Worm (Caenorhabditis elegans) whole organism, L3 larva: Measurements from ENCODE around the gene Y54G11A.19.

Source experiments
- ceh-28 ChIP-seq: fragments of 150-350 bp; optimal IDR thresholded peaks from 2 replicates; lab custom pipeline; 2014; ENCODE audit warnings: missing biosample characterization, missing genetic modification reagents, missing genetic modification characterization
- ceh-9 ChIP-seq: sonication (generic microtip); optimal IDR thresholded peaks from 2 replicates; lab custom pipeline; 2018; ENCODE audit warnings: missing biosample characterization, missing genetic modification characterization
- daf-12 ChIP-seq: fragments of 150-350 bp; optimal IDR thresholded peaks from 2 replicates; lab custom pipeline; 2014; ENCODE audit warnings: missing biosample characterization, missing genetic modification reagents, missing genetic modification characterization
- egl-27 ChIP-seq: sonication (generic microtip); optimal IDR thresholded peaks from 4 replicates; lab custom pipeline; 2017; ENCODE audit warnings: missing biosample characterization, missing genetic modification reagents, missing genetic modification characterization
- egl-5 ChIP-seq: fragments of 150-350 bp; optimal IDR thresholded peaks from 2 replicates; lab custom pipeline; 2017; ENCODE audit warnings: missing biosample characterization, missing genetic modification reagents, missing genetic modification characterization, inconsistent platforms
- elt-2 ChIP-seq: sonication (generic microtip); optimal IDR thresholded peaks from 2 replicates; lab custom pipeline; 2016; ENCODE audit warnings: missing genetic modification reagents, mild to moderate bottlenecking, missing genetic modification characterization, missing compliant biosample characterization
- elt-3 ChIP-seq, 3 experiments: fragments of 150-350 bp in 1 of 3; sonication (generic microtip) in 2 of 3; optimal IDR thresholded peaks; 2 replicates in 2 of 3; 4 replicates in 1 of 3; lab custom pipeline; 2014 to 2017; ENCODE audit warnings: missing biosample characterization in 3 of 3, missing genetic modification characterization in 3 of 3
- fkh-10 ChIP-seq: sonication (generic microtip); optimal IDR thresholded peaks from 2 replicates; lab custom pipeline; 2017; ENCODE audit warnings: missing biosample characterization, missing genetic modification reagents, missing genetic modification characterization
- fos-1 ChIP-seq: fragments of 150-350 bp; optimal IDR thresholded peaks from 2 replicates; lab custom pipeline; 2014; ENCODE audit warnings: missing biosample characterization, missing genetic modification characterization
- jun-1 ChIP-seq: fragments of 150-350 bp; optimal IDR thresholded peaks from 2 replicates; lab custom pipeline; 2014; ENCODE audit warnings: missing biosample characterization, missing genetic modification reagents, missing genetic modification characterization
- lin-15B ChIP-seq: fragments of 150-350 bp; optimal IDR thresholded peaks from 2 replicates; lab custom pipeline; 2014; ENCODE audit warnings: missing biosample characterization, missing genetic modification characterization
- lin-39 ChIP-seq: fragments of 150-350 bp; optimal IDR thresholded peaks from 2 replicates; lab custom pipeline; 2018; ENCODE audit warnings: missing biosample characterization, missing genetic modification reagents, missing genetic modification characterization
- lsy-12 ChIP-seq: sonication (generic microtip); optimal IDR thresholded peaks from 2 replicates; lab custom pipeline; 2016; ENCODE audit warnings: mild to moderate bottlenecking, missing genetic modification characterization, missing compliant biosample characterization
- mdl-1 ChIP-seq: fragments of 150-350 bp; optimal IDR thresholded peaks from 2 replicates; lab custom pipeline; 2014; ENCODE audit warnings: missing biosample characterization, missing genetic modification characterization
- mml-1 ChIP-seq: fragments of 150-350 bp; sonication (generic microtip); optimal IDR thresholded peaks from 3 replicates; lab custom pipeline; 2014; ENCODE audit warnings: missing biosample characterization, missing genetic modification characterization
- nfya-1 ChIP-seq: sonication (generic microtip); optimal IDR thresholded peaks from 2 replicates; lab custom pipeline; 2017; ENCODE audit warnings: missing genetic modification characterization, mild to moderate bottlenecking, missing compliant biosample characterization, antibody characterized with exemption, moderate library complexity; ENCODE audit not compliant: insufficient read depth
- nhr-12 ChIP-seq: fragments of 150-350 bp; optimal IDR thresholded peaks from 2 replicates; lab custom pipeline; 2014; ENCODE audit warnings: missing biosample characterization, missing genetic modification characterization
- nhr-23 ChIP-seq: fragments of 150-350 bp; optimal IDR thresholded peaks from 2 replicates; lab custom pipeline; 2014; ENCODE audit warnings: missing biosample characterization, missing genetic modification reagents, missing genetic modification characterization
- nhr-237 ChIP-seq: fragments of 150-350 bp; optimal IDR thresholded peaks from 2 replicates; lab custom pipeline; 2014; ENCODE audit warnings: missing biosample characterization, missing genetic modification characterization
- nhr-43 ChIP-seq: sonication (generic microtip); optimal IDR thresholded peaks from 2 replicates; lab custom pipeline; 2016; ENCODE audit warnings: mild to moderate bottlenecking, missing genetic modification characterization, missing compliant biosample characterization; ENCODE audit not compliant: poor library complexity, severe bottlenecking
- nhr-67 ChIP-seq: fragments of 150-350 bp; optimal IDR thresholded peaks from 2 replicates; lab custom pipeline; 2014; ENCODE audit warnings: missing biosample characterization, missing genetic modification characterization
- nhr-77 ChIP-seq: fragments of 150-350 bp; optimal IDR thresholded peaks from 2 replicates; lab custom pipeline; 2014; ENCODE audit warnings: missing biosample characterization, missing genetic modification characterization
- pqm-1 ChIP-seq: fragments of 150-350 bp; optimal IDR thresholded peaks from 2 replicates; lab custom pipeline; 2017; ENCODE audit warnings: missing biosample characterization, missing genetic modification characterization, inconsistent platforms
- sea-2 ChIP-seq: fragments of 150-350 bp; sonication (generic microtip); optimal IDR thresholded peaks from 4 replicates; lab custom pipeline; 2014; ENCODE audit warnings: missing biosample characterization, missing genetic modification reagents, missing genetic modification characterization
- skn-1 ChIP-seq: fragments of 150-350 bp; optimal IDR thresholded peaks from 2 replicates; lab custom pipeline; 2014; ENCODE audit warnings: missing biosample characterization, missing genetic modification characterization
- snpc-4 ChIP-seq: fragments of 150-350 bp; optimal IDR thresholded peaks from 2 replicates; lab custom pipeline; 2014; ENCODE audit warnings: missing biosample characterization, missing genetic modification characterization
- tbx-2 ChIP-seq: sonication (generic microtip); optimal IDR thresholded peaks from 2 replicates; lab custom pipeline; 2016; ENCODE audit warnings: mild to moderate bottlenecking, missing genetic modification characterization, missing compliant biosample characterization
- unc-39 ChIP-seq: sonication (generic microtip); optimal IDR thresholded peaks from 4 replicates; lab custom pipeline; 2017; ENCODE audit warnings: missing biosample characterization, missing genetic modification characterization
- unc-62 ChIP-seq: fragments of 150-350 bp; sonication (generic microtip); optimal IDR thresholded peaks from 4 replicates; lab custom pipeline; 2014; ENCODE audit warnings: missing biosample characterization, missing genetic modification reagents, missing genetic modification characterization
- ztf-11 ChIP-seq: fragments of 150-350 bp; optimal IDR thresholded peaks from 2 replicates; lab custom pipeline; 2014; ENCODE audit warnings: missing biosample characterization, missing genetic modification characterization

The Y54G11A.19 gene

DNA sequence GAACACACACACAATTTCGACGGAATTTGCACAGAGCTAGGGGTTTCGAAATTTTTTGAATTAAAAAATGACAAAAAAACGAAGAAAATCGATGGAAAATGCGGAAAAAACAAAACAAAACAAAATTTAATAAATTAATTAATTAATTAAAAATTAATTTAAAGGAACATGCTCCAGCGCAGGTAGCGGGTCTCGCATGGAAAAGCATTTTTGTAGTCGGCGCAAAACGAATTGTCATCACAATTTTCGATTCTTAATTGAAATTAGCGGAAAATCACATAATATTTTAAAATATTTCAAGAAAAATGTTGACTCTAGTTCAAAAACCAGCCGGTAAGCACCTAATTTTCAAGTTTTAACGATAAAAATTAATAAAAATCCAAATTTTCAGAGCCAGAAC lies 19.7 kb upstream of the Y54G11A.19 start, which contains the start of gene Y54G11A.3:
Gene Y54G11A.3, plus strand, starts transcription at position 213 of the 400 bp plus-strand sequence.
- TF ChIP-seq egl-27 (tag; lab: Kevin White, UChicago) (no peak), elt-2 (tag; lab: Kevin White, UChicago) (no peak), lin-39 (tag; lab: Kevin White, UChicago) (no peak), fos-1 (no peak), mdl-1 (tag; lab: Kevin White, UChicago) (no peak), jun-1 (tag; lab: Kevin White, UChicago) (no peak), daf-12 (tag; lab: Kevin White, UChicago) (no peak), pqm-1 (tag; lab: Kevin White, UChicago) (no peak), unc-39 (tag; lab: Kevin White, UChicago) (no peak), lin-15B (tag; lab: Kevin White, UChicago) (no peak), ceh-28 (tag; lab: Kevin White, UChicago) (no peak), skn-1 (tag; lab: Kevin White, UChicago) (no peak), ztf-11 (tag; lab: Kevin White, UChicago) (no peak), sea-2 (GFP tag; lab: Kevin White, UChicago) (no peak), tbx-2 (tag; lab: Kevin White, UChicago) (no peak), nhr-23 (tag; lab: Kevin White, UChicago) (no peak), nhr-237 (tag; lab: Kevin White, UChicago) (no peak), snpc-4 (tag; lab: Kevin White, UChicago) (no peak), nhr-12 (tag; lab: Kevin White, UChicago) (no peak)

DNA sequence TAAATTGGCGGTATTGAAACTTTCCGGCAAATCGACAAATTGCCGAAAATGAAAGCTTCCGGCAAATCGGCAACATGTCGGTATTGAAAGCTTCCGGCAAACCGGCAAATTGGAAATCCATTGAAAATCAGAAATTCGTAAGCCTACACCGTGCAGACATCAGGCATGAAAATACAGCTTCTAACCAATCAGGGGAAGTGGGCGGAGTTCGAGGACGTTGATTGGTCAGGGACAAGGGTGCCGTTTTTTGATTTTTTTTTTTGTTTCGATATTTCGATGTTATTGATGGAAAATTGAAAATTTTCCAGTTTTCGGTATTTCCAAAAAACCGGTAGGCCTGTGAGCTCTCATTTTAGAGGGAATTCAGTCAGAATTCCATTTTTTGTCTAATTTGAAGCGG lies 13.2 kb upstream of the Y54G11A.19 start:
- TF ChIP-seq nfya-1 (tag; lab: Kevin White, UChicago) (peak; percentile 90), nhr-77 (no peak)
- TF ChIP-seq, all 47 proteins: peak for 1

DNA sequence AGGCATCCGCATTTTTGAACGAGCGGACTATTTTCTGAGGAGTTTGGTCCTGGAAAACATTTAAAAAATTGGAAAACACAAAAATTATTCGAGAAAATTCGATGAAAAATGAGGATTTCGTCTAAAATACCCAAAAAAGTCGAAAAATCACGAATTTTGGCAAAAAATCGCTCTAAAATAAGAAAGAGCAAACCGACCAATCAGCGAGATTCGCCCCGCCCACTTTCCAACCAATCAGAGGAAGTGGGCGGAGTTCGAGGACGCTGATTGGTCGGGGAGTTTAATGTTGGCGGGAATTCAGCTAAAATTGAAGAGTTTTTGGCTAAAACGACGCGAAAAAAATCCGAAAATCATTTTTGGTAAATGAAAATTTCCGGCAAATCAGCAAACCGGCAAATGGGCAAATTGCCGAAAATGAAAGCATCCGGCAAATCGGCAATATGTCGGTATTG lies 12.5 kb upstream of the Y54G11A.19 start, which contains the start of gene Y54G11A.1:
Gene Y54G11A.1, minus strand, starts transcription at position 51 of the 452 bp plus-strand sequence.
- peak; percentile 93 for TF ChIP-seq nfya-1 (tag; lab: Kevin White, UChicago)
- no peak for TF ChIP-seq egl-27 (tag; lab: Kevin White, UChicago)

DNA sequence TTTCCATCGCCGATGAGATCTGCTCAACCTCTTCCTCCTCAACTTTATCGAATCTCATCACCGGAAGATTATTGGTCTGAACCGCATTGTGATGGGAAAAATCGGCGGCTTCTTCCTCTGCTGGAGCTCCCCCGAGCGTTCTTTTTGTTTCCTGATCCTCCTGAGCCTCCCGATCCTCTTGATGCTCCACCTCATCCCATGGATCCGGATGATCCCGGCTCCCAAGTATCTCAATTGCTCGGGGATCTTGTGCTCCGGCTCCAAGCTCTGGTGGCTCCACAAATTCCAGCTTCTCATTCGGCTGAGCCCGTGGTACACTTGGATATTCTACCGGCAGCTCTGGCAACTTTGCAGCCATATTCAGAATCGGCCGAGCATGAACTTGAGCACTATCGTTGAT lies 1.3 kb upstream of the Y54G11A.19 start:
- no peak for TF ChIP-seq nhr-67 (tag; lab: Kevin White, UChicago)
- TF ChIP-seq ceh-9, result no peak
- no peak for TF ChIP-seq elt-3 (tag; optimal IDR thresholded peaks at IDR 0.05; lab: Kevin White, UChicago)
- TF ChIP-seq fkh-10, result no peak
- no peak for TF ChIP-seq mml-1 (tag; lab: Kevin White, UChicago)
- no peak for TF ChIP-seq ceh-28 (tag; lab: Kevin White, UChicago)
- TF ChIP-seq snpc-4 (tag; lab: Kevin White, UChicago), result no peak
- no peak for TF ChIP-seq egl-5 (tag; lab: Kevin White, UChicago)
- no peak for TF ChIP-seq nhr-43
- TF ChIP-seq fos-1, result no peak
- TF ChIP-seq nhr-23 (tag; lab: Kevin White, UChicago), result no peak
- no peak for TF ChIP-seq tbx-2 (tag; lab: Kevin White, UChicago)

DNA sequence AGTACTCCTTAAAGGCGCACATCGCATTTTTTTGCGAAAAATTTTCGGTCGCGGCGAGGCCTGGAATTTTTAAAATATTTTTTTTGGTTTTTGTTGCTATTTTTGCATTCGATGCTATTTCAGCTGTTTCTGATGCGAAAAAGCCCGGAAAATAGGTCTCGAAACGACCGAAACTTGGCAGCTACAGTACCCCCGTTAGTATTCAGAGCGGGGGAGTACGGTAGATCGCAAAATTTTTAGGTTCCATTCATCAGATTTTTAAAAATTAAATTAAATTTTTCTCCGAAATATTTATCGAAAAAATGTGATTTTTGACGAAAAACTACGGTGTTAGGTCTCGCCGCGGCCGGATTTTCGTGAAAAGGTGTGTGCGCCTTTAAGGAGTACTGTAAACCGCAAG lies 829 bp downstream of the Y54G11A.19 start:
- TF ChIP-seq unc-62, result no peak

DNA sequence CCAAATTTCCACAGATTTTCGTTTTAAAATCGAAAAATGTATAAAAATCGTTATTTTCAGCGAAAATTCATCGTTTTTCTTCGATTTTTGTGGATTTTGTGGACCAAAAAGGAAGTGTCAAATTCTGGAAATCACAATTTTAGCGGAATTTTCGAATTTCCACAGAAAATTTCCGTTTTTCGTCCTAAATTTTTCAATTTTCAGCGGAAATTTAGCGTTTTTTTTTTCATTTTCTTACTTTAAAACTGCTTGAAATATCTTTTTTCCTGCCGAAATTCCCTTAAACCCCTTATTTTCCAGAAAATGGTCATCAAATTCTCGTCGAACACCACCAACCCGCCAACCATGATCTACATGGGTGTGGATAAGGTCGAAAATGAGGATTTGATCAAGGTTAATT lies 4.6 kb downstream of the Y54G11A.19 start, which contains the start of gene Y54G11A.2:
Gene Y54G11A.2, plus strand, starts transcription at position 301 of the 400 bp plus-strand sequence.
- TF ChIP-seq unc-62 (no peak), sea-2 (GFP tag; lab: Kevin White, UChicago) (no peak), fkh-10 (no peak), tbx-2 (tag; lab: Kevin White, UChicago) (no peak), lin-15B (tag; lab: Kevin White, UChicago) (no peak), lsy-12 (tag; lab: Kevin White, UChicago) (no peak)
